Fruit fly (Drosophila melanogaster): Measurements from ENCODE around the gene zyd.

zyd gene

DNA sequence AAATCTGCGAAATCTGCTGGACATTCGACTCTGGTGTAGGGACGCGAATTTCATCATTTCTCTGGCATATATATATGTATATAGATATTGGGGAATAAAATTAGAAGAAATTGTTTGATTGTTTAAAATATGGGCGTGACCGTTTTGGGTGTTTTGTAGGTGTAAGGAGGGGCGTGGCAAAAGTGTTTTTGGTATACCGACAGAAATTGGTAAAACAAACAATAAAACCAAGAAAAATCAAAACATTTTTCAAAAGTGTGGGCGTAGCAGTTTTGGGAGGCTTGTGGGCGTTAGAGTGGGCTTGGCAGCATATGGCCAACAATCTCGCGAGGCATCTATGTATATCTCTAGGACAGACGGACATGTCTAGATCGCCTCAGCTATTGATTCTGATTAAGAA is 11.5 kb upstream of the zyd start, which contains the start of gene FucTC:
Gene FucTC, minus strand, starts transcription at position 101 of the 400 bp plus-strand sequence.
- TF ChIP-seq EcR (GFP tag; optimal IDR thresholded peaks at IDR 0.05) (no peak), CG15710 (tag; optimal IDR thresholded peaks at IDR 0.05) (no peak), CG32121 (GFP tag; IDR thresholded peaks at IDR 0.05) (no peak), Pif1B (GFP tag; optimal IDR thresholded peaks at IDR 0.05) (no peak), CG34367 (tag; optimal IDR thresholded peaks at IDR 0.05) (no peak), D1 (tag; optimal IDR thresholded peaks at IDR 0.05) (no peak), Snoo (tag; optimal IDR thresholded peaks at IDR 0.05) (no peak), CG9948 (tag; optimal IDR thresholded peaks at IDR 0.05) (no peak)

DNA sequence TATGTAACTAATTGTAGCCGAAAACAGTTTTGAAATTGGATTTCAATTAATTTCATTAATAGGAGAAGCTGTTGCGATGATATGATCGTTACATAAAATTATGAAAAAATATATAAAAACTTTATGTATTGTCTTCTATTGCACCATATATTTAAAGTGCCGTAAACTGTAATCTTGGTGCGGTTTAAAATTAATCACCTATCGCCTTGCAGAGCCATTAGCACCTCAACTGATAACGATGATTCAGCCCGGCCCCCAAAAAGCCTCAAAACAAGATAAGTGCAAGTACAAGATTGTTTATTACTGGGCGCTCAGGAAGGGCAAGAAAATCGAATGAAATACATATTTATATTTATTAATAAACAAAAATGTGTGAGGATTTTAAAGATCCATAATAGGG is 10.8 kb upstream of the zyd start:
- TF ChIP-seq Ets98B (GFP tag; IDR thresholded peaks at IDR 0.05) (no peak), rn (GFP tag; IDR thresholded peaks at IDR 0.05) (no peak), Snoo (tag; optimal IDR thresholded peaks at IDR 0.05) (no peak), CG10348 (GFP tag; IDR thresholded peaks at IDR 0.05) (no peak), EcR (GFP tag; optimal IDR thresholded peaks at IDR 0.05) (no peak), fd96Ca (GFP tag; IDR thresholded peaks at IDR 0.05) (no peak), CG15710 (tag; optimal IDR thresholded peaks at IDR 0.05) (no peak), Pif1A (GFP tag; optimal IDR thresholded peaks at IDR 0.05) (no peak), CG8301 (tag; optimal IDR thresholded peaks at IDR 0.05) (no peak), gl (tag; optimal IDR thresholded peaks at IDR 0.05) (no peak), CG32121 (GFP tag; IDR thresholded peaks at IDR 0.05) (no peak), CG14655 (GFP tag; optimal IDR thresholded peaks at IDR 0.05) (no peak), CG17806 (tag; optimal IDR thresholded peaks at IDR 0.05) (no peak), CG34367 (tag; optimal IDR thresholded peaks at IDR 0.05) (no peak), CG13204 (GFP tag; optimal IDR thresholded peaks at IDR 0.05) (no peak)

DNA sequence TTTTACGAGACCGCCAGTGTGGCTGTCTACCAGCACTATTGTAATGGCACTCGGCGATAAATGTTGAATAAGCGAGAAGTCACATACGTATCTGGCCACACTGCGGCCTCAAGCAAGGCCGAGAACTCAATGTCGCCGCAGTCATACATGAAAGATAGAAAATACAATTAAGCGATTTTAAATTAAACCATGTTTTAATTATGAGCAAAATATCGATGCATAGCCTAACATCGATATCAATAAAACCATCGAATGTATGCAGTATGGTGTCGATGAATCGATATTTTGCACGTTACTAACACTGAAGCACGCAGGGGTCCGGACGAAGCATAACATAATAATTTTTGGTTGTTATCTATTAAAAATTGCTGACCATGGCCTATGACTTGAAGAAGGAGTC is 9.5 kb upstream of the zyd start, which contains the start of the genes Rab21 and Coa7:
Gene Rab21, minus strand, starts transcription at position 202 of the 400 bp plus-strand sequence.
Gene Coa7, plus strand, starts transcription at position 288 of the 400 bp plus-strand sequence.
- TF ChIP-seq CG4496 (GFP tag; IDR thresholded peaks at IDR 0.05) (0 out of 3 replicates have a peak, but pooled peaks have one; percentile 8), CG9948 (tag; optimal IDR thresholded peaks at IDR 0.05) (no peak), CG32121 (GFP tag; IDR thresholded peaks at IDR 0.05) (no peak), gl (tag; optimal IDR thresholded peaks at IDR 0.05) (no peak), Pif1A (GFP tag; optimal IDR thresholded peaks at IDR 0.05) (no peak), CG34367 (tag; optimal IDR thresholded peaks at IDR 0.05) (no peak)

DNA sequence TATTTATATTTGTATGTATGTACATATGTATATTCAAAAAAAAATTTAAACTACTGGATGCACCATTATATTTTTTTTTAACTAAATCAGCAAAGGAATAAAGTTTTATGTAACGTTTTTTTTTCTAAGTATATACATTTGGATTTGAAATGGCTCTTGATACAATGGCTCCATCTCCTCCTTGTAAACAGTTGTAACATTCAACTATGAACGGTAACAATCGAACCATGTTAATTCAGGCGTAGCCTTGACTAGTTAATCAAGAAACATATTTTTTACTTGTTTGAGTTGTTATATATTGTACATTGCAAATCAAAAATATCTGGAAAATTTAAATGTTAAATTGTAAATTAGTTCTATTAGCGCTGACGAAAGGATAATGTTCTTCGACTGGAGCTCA is 13.1 kb downstream of the zyd start, which contains the start of gene CG12061:
Gene CG12061, plus strand, starts transcription at position 301 of the 400 bp plus-strand sequence.
- TF ChIP-seq CG12605 (GFP tag; IDR thresholded peaks at IDR 0.05) (no peak), CG15710 (tag; optimal IDR thresholded peaks at IDR 0.05) (no peak), CG34367 (tag; optimal IDR thresholded peaks at IDR 0.05) (no peak), Snoo (tag; optimal IDR thresholded peaks at IDR 0.05) (no peak), CG4496 (GFP tag; IDR thresholded peaks at IDR 0.05) (no peak), Pif1B (GFP tag; optimal IDR thresholded peaks at IDR 0.05) (no peak), Ets98B (GFP tag; IDR thresholded peaks at IDR 0.05) (no peak), CG10348 (GFP tag; IDR thresholded peaks at IDR 0.05) (no peak), fd96Ca (GFP tag; IDR thresholded peaks at IDR 0.05) (no peak), D1 (tag; optimal IDR thresholded peaks at IDR 0.05) (no peak), CG14655 (GFP tag; optimal IDR thresholded peaks at IDR 0.05) (no peak), CG17806 (tag; optimal IDR thresholded peaks at IDR 0.05) (no peak), CG9948 (tag; optimal IDR thresholded peaks at IDR 0.05) (no peak), Pif1A (GFP tag; optimal IDR thresholded peaks at IDR 0.05) (no peak), gl (tag; optimal IDR thresholded peaks at IDR 0.05) (no peak), CG13204 (GFP tag; optimal IDR thresholded peaks at IDR 0.05) (no peak), CG8301 (tag; optimal IDR thresholded peaks at IDR 0.05) (no peak), EcR (GFP tag; optimal IDR thresholded peaks at IDR 0.05) (no peak), rn (GFP tag; IDR thresholded peaks at IDR 0.05) (no peak), CG8159 (tag; optimal IDR thresholded peaks at IDR 0.05) (no peak)

DNA sequence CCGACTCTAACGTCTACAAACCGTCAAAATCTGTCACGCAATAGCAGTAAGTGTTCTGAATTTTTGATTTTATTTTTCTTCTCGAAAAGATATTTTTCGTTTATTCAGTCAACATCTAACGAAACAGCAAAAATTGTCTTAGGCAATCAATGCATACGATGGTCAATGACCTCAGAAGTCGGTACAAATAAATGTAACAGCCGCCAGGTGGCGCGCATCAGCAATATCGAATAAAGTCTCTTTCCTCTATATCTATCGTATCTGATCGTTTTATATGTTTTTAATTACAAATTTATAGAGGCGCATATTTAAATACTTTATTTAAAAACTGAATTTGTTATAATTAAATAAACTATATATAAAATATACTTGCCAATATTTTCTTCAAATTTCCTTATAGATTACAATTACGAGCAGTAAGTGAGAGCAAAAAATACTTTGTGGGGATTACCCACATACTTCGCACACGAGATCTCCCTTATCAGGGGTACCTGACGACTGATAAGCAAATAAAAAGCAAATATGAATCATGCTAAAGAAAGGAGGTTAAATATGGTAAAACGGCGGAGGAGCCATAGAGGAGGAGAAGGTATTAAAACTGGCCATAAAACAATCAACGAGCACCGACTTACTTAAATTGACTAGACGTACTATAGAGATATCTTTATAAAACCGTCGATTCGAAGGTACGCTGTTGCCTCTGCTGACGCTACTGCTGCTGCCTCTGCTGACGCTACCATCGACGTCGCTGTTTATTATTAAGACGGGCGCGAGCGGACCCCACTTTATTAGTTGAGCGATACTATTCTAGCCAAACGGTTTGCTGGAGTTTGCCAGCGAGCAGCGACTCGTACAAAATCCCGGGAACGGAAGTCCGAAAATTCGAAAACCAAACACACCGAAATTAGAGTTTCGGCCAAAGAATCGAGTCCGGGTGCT is 45.1 kb downstream of the zyd start, which contains the start of gene CG17167:
Gene CG17167, plus strand, starts transcription at position 781 of the 939 bp plus-strand sequence.
- TF ChIP-seq CG14655 (GFP tag; optimal IDR thresholded peaks at IDR 0.05), result no peak
- no peak for TF ChIP-seq D1 (tag; optimal IDR thresholded peaks at IDR 0.05)
- no peak for TF ChIP-seq CG13204 (GFP tag; optimal IDR thresholded peaks at IDR 0.05)
- TF ChIP-seq CG17806 (tag; optimal IDR thresholded peaks at IDR 0.05), result no peak
- no peak for TF ChIP-seq CG8301 (tag; optimal IDR thresholded peaks at IDR 0.05)
- TF ChIP-seq Pif1B (GFP tag; optimal IDR thresholded peaks at IDR 0.05), result no peak
- TF ChIP-seq gl (tag; optimal IDR thresholded peaks at IDR 0.05), result no peak
- TF ChIP-seq EcR (GFP tag; optimal IDR thresholded peaks at IDR 0.05), result no peak
- no peak for TF ChIP-seq CG10348 (GFP tag; IDR thresholded peaks at IDR 0.05)
- no peak for TF ChIP-seq Pif1A (GFP tag; optimal IDR thresholded peaks at IDR 0.05)

DNA sequence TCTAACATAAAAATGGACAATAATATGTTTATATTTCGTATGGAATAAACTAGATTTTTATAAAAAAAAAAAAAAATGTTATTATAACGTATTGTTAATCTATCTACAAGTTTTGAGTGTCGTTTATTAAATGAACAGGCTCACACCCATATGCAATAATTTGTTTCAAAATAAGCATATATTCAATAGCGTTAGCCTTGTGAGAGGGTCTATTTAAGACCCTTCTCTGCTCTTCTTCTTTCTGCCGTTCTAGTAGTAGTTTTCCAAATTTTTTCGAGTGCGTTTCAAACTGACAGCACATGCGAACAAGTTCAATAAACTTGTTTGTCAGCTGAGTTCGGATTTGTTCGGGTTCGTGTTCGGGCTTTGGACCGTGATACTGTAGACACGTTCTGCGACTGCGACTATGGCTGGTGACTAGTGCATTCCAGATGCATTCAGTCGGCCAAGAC is 48.6 kb downstream of the zyd start:
- peak; percentile 3 for TF ChIP-seq CG34367 (tag; optimal IDR thresholded peaks at IDR 0.05)
- TF ChIP-seq CG4496 (GFP tag; IDR thresholded peaks at IDR 0.05), result no peak; the same call in 2 of the 3 replicates
- TF ChIP-seq CG12605 (GFP tag; IDR thresholded peaks at IDR 0.05), result no peak
- no peak for TF ChIP-seq CG10348 (GFP tag; IDR thresholded peaks at IDR 0.05)
- no peak for TF ChIP-seq rn (GFP tag; IDR thresholded peaks at IDR 0.05)
- TF ChIP-seq CG8301 (tag; optimal IDR thresholded peaks at IDR 0.05), result peak; percentile 54
- peak; percentile 23 for TF ChIP-seq CG15710 (tag; optimal IDR thresholded peaks at IDR 0.05)
- TF ChIP-seq gl (tag; optimal IDR thresholded peaks at IDR 0.05), result no peak
- peak; percentile 55 for TF ChIP-seq EcR (GFP tag; optimal IDR thresholded peaks at IDR 0.05)
- TF ChIP-seq Pif1B (GFP tag; optimal IDR thresholded peaks at IDR 0.05), result peak; percentile 53
- no peak for TF ChIP-seq CG32121 (GFP tag; IDR thresholded peaks at IDR 0.05)
- TF ChIP-seq fd96Ca (GFP tag; IDR thresholded peaks at IDR 0.05), result no peak
- TF ChIP-seq Pif1A (GFP tag; optimal IDR thresholded peaks at IDR 0.05), result peak; percentile 12
- TF ChIP-seq D1 (tag; optimal IDR thresholded peaks at IDR 0.05), result no peak
- TF ChIP-seq Ets98B (GFP tag; IDR thresholded peaks at IDR 0.05), result no peak
- TF ChIP-seq Snoo (tag; optimal IDR thresholded peaks at IDR 0.05), result peak; percentile 29
- peak; percentile 53 for TF ChIP-seq CG9948 (tag; optimal IDR thresholded peaks at IDR 0.05)
- TF ChIP-seq CG8159 (tag; optimal IDR thresholded peaks at IDR 0.05), result peak; percentile 39
- TF ChIP-seq CG14655 (GFP tag; optimal IDR thresholded peaks at IDR 0.05), result peak; percentile 80
- peak; percentile 10 for TF ChIP-seq CG17806 (tag; optimal IDR thresholded peaks at IDR 0.05)
